Worm (Caenorhabditis elegans): ENCODE measurements around the gene Y82E9BR.20.

- TF ChIP-seq flt-1 (GFP tag; IDR thresholded peaks at IDR 0.05) (no peak), aly-1 (tag; optimal IDR thresholded peaks at IDR 0.05) (no peak), ama-1 (optimal IDR thresholded peaks at IDR 0.05) (no peak), hmbx-1 (tag; optimal IDR thresholded peaks at IDR 0.05) (no peak), pes-1 (GFP tag; IDR thresholded peaks at IDR 0.05) (no peak), tra-4 (tag; optimal IDR thresholded peaks at IDR 0.05) (no peak), sea-1 (GFP tag; conservative IDR thresholded peaks at IDR 0.05) (no peak), scrt-1 (GFP tag; IDR thresholded peaks at IDR 0.05) (no peak), ets-7 (tag; optimal IDR thresholded peaks at IDR 0.05) (no peak)
Observed at ce11 chrIII:1403108-1403507, 28.9 kb downstream of the Y82E9BR.20 start, which contains the start of gene pals-18.
